Fruit fly (Drosophila melanogaster): ENCODE data around the gene Polr1B.

DNA sequence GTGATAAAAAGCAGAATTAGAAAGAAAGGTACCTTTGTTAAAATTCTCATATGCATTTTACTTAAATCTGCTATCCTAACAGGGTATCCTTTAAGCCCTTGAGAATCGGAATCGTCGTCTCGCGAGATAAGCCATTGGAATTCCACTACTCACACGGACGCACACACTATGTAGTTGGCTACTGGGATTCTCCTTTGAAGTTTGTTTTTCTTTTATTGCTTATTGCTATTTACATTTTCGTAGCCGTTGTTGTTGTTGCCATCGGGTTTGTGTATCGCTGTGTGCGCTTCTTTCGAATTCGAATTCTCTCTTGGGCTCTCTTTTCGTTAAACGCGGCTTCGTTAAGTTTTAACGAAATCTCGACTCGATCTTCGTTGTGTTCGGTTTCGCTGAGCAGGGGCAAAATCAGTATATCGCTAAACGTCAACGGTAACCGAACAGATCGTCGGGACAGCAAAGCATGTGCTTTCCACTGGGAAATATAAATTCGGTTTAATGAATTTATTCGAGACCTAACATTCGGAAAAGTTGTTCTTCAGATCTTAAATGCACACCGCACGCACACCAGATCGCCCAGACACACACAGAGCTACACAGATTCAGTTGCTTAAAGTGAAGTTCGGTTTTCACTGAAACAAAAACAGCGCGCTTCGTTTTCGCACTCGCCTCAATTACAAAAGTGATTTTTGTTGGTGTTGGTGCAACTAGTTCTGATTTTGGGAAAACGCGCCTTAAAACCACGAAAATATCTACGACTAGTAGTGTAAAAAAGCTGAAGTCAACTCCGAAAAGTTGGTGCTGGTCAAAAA is 26.9 kb downstream of the Polr1B start, which contains the start of gene ex:
- no peak for TF ChIP-seq cnc (optimal IDR thresholded peaks at IDR 0.05)
- TF ChIP-seq CG12768 (GFP tag; optimal IDR thresholded peaks at IDR 0.05), result peak; percentile 82
- peak; percentile 89 for TF ChIP-seq tj (GFP tag; optimal IDR thresholded peaks at IDR 0.05)
- peak; percentile 72 for TF ChIP-seq CG7101 (tag; optimal IDR thresholded peaks at IDR 0.05)
- peak; percentile 30 for TF ChIP-seq Crg-1 (GFP tag; optimal IDR thresholded peaks at IDR 0.05)
- peak; percentile 87 for TF ChIP-seq pad (GFP tag; optimal IDR thresholded peaks at IDR 0.05)
- peak; percentile 1 for TF ChIP-seq Clk (GFP tag; optimal IDR thresholded peaks at IDR 0.05)
- TF ChIP-seq CG33017 (tag; optimal IDR thresholded peaks at IDR 0.05), result peak; percentile 76
- TF ChIP-seq Mnt (GFP tag; optimal IDR thresholded peaks at IDR 0.05), result peak; percentile 87
- TF ChIP-seq Hr96 (GFP tag; optimal IDR thresholded peaks at IDR 0.05), result no peak
- TF ChIP-seq CG7045 (GFP tag; optimal IDR thresholded peaks at IDR 0.05), result peak; percentile 60
- TF ChIP-seq CG11617 (GFP tag; optimal IDR thresholded peaks at IDR 0.05), result peak; percentile 48
- no peak for TF ChIP-seq kay (GFP tag; ENCODE audit: borderline replicate concordance)
- TF ChIP-seq CG5204 (GFP tag; optimal IDR thresholded peaks at IDR 0.05), result no peak

All from whole organism, adult.